Fruit fly (Drosophila melanogaster) whole organism, embryonic: Measurements from ENCODE around the gene CG15922.

Source experiments
- ATbp ChIP-seq: fragments of 200-800 bp; sonication (Bioruptor generic); optimal IDR thresholded peaks from 2 replicates; lab custom pipeline; 2017; ENCODE audit warnings: missing biosample characterization, mild to moderate bottlenecking, missing genetic modification characterization, missing genetic modification reagents
- Ada2b ChIP-seq: fragments of 200-800 bp; sonication (Bioruptor generic); IDR thresholded peaks from 2 replicates; pipeline ENCODE4 v1.3.6; 2022; ENCODE audit warnings: missing biosample characterization, missing genetic modification characterization
- CG10979 ChIP-seq: fragments of 200-800 bp; sonication (Bioruptor generic); optimal IDR thresholded peaks from 2 replicates; lab custom pipeline; 2018; ENCODE audit warnings: missing biosample characterization, mild to moderate bottlenecking, missing genetic modification characterization, moderate library complexity
- CG11504 ChIP-seq: fragments of 200-800 bp; sonication (Bioruptor generic); optimal IDR thresholded peaks from 3 replicates; lab custom pipeline; 2019; ENCODE audit warnings: missing biosample characterization, mild to moderate bottlenecking, missing genetic modification characterization, moderate library complexity
- CG12155 ChIP-seq: fragments of 200-800 bp; sonication (Bioruptor generic); optimal IDR thresholded peaks from 3 replicates; lab custom pipeline; 2016; ENCODE audit warnings: missing biosample characterization, missing genetic modification characterization
- CG1233 ChIP-seq: fragments of 200-800 bp; sonication (Bioruptor generic); optimal IDR thresholded peaks from 4 replicates; lab custom pipeline; 2018; ENCODE audit warnings: missing biosample characterization, mild to moderate bottlenecking, missing genetic modification characterization
- CG12942 ChIP-seq: fragments of 200-800 bp; sonication (Bioruptor generic); optimal IDR thresholded peaks from 3 replicates; lab custom pipeline; 2016; ENCODE audit warnings: missing biosample characterization, missing genetic modification characterization
- CG14050 ChIP-seq: fragments of 200-800 bp; sonication (Bioruptor generic); IDR thresholded peaks from 3 replicates; pipeline ENCODE4 v1.3.6; 2022; ENCODE audit warnings: missing biosample characterization, missing genetic modification characterization
- CG14860 ChIP-seq: fragments of 200-800 bp; sonication (Bioruptor generic); IDR thresholded peaks from 3 replicates; pipeline ENCODE4 v1.3.6; 2022; ENCODE audit warnings: missing biosample characterization, missing genetic modification characterization; ENCODE audit not compliant: partially characterized antibody
- CG15011 ChIP-seq: fragments of 200-800 bp; sonication (Bioruptor generic); optimal IDR thresholded peaks from 3 replicates; lab custom pipeline; 2018; ENCODE audit warnings: missing biosample characterization, mild to moderate bottlenecking, missing genetic modification characterization
- CG15479 ChIP-seq: fragments of 200-800 bp; sonication (Bioruptor generic); optimal IDR thresholded peaks from 3 replicates; lab custom pipeline; 2019; ENCODE audit warnings: missing biosample characterization, mild to moderate bottlenecking, missing genetic modification characterization, moderate library complexity
- CG1602 ChIP-seq: fragments of 200-800 bp; sonication (Bioruptor generic); optimal IDR thresholded peaks from 3 replicates; lab custom pipeline; 2016; ENCODE audit warnings: missing biosample characterization, missing genetic modification characterization
- CG1603 ChIP-seq: fragments of 200-800 bp; sonication (Bioruptor generic); optimal IDR thresholded peaks from 2 replicates; lab custom pipeline; 2019; ENCODE audit warnings: missing biosample characterization, mild to moderate bottlenecking, missing genetic modification characterization, moderate library complexity
- CG17186 ChIP-seq: fragments of 200-800 bp; sonication (Bioruptor generic); optimal IDR thresholded peaks from 3 replicates; lab custom pipeline; 2017; ENCODE audit warnings: missing biosample characterization, missing genetic modification reagents, missing genetic modification characterization
- CG17829 ChIP-seq: fragments of 200-800 bp; optimal IDR thresholded peaks from 2 replicates; lab custom pipeline; 2019; ENCODE audit warnings: missing biosample characterization, mild to moderate bottlenecking, missing genetic modification characterization, moderate library complexity
- CG1792 ChIP-seq: fragments of 200-800 bp; sonication (Bioruptor generic); optimal IDR thresholded peaks from 2 replicates; lab custom pipeline; 2016; ENCODE audit warnings: missing biosample characterization, missing genetic modification characterization
- CG4617 ChIP-seq: fragments of 200-800 bp; sonication (Bioruptor generic); optimal IDR thresholded peaks from 3 replicates; lab custom pipeline; 2016; ENCODE audit warnings: missing biosample characterization, missing genetic modification characterization, borderline replicate concordance
- CG6683 ChIP-seq: fragments of 200-800 bp; sonication (Bioruptor generic); optimal IDR thresholded peaks from 2 replicates; lab custom pipeline; 2017; ENCODE audit warnings: missing biosample characterization, mild to moderate bottlenecking, missing genetic modification characterization, missing genetic modification reagents
- CG7372 ChIP-seq: fragments of 200-800 bp; sonication (Bioruptor generic); IDR thresholded peaks from 2 replicates; pipeline ENCODE4 v1.3.6; 2022; ENCODE audit warnings: missing biosample characterization, missing genetic modification characterization
- CG7987 ChIP-seq: fragments of 200-800 bp; sonication (Bioruptor generic); optimal IDR thresholded peaks from 2 replicates; lab custom pipeline; 2018; ENCODE audit warnings: missing biosample characterization, mild to moderate bottlenecking, missing genetic modification characterization, moderate library complexity
- Eip74EF ChIP-seq, 2 experiments: fragments of 200-800 bp in 1 of 2; fragments of >200 bp in 1 of 2; sonication (Bioruptor generic) in 1 of 2; optimal IDR thresholded peaks; 2 replicates each; lab custom pipeline; 2017 to 2019; ENCODE audit warnings: missing biosample characterization in 2 of 2, missing genetic modification characterization in 2 of 2, mild to moderate bottlenecking in 1 of 2, moderate library complexity in 1 of 2
- Kr ChIP-seq: fragments of 200-800 bp; sonication (Bioruptor generic); optimal IDR thresholded peaks from 2 replicates; lab custom pipeline; 2017; ENCODE audit warnings: missing biosample characterization, mild to moderate bottlenecking, missing genetic modification characterization
- Max ChIP-seq: fragments of 200-800 bp; sonication (Bioruptor generic); optimal IDR thresholded peaks from 2 replicates; lab custom pipeline; 2016; ENCODE audit warnings: missing biosample characterization, mild to moderate bottlenecking, missing genetic modification characterization
- NK7.1 ChIP-seq: fragments of 200-800 bp; sonication (Bioruptor generic); optimal IDR thresholded peaks from 3 replicates; lab custom pipeline; 2016; ENCODE audit warnings: missing biosample characterization, missing genetic modification characterization
- Oaz ChIP-seq: fragments of 200-800 bp; sonication (Bioruptor generic); IDR thresholded peaks from 2 replicates; pipeline ENCODE4 v1.3.6; 2022; ENCODE audit warnings: missing biosample characterization, missing genetic modification characterization
- Optix ChIP-seq: fragments of 200-800 bp; sonication (Bioruptor generic); IDR thresholded peaks from 3 replicates; pipeline ENCODE4 v1.3.6; 2022; ENCODE audit warnings: missing biosample characterization, missing genetic modification characterization
- Taf1 ChIP-seq: fragments of 200-800 bp; sonication (Bioruptor generic); IDR thresholded peaks from 2 replicates; pipeline ENCODE4 v1.3.6; 2022; ENCODE audit warnings: missing biosample characterization, missing genetic modification characterization
- ase ChIP-seq: fragments of 200-800 bp; sonication (Bioruptor generic); IDR thresholded peaks from 3 replicates; pipeline ENCODE4 v1.3.6; 2022; ENCODE audit warnings: missing biosample characterization, missing genetic modification characterization
- caup ChIP-seq: fragments of 200-800 bp; sonication (Bioruptor generic); optimal IDR thresholded peaks from 3 replicates; lab custom pipeline; 2017; ENCODE audit warnings: missing biosample characterization, mild to moderate bottlenecking, missing genetic modification characterization, moderate library complexity; ENCODE audit not compliant: severe bottlenecking
- danr ChIP-seq: fragments of 200-800 bp; sonication (Bioruptor generic); IDR thresholded peaks from 2 replicates; pipeline ENCODE4 v1.3.6; 2022; ENCODE audit warnings: missing biosample characterization, missing genetic modification characterization
- emc ChIP-seq: fragments of 200-800 bp; sonication (Bioruptor generic); optimal IDR thresholded peaks from 2 replicates; lab custom pipeline; 2016; ENCODE audit warnings: missing biosample characterization, missing genetic modification characterization
- gcm ChIP-seq: fragments of 200-800 bp; sonication (Bioruptor generic); optimal IDR thresholded peaks from 2 replicates; lab custom pipeline; 2019; ENCODE audit warnings: missing biosample characterization, mild to moderate bottlenecking, missing genetic modification characterization, moderate library complexity
- gem ChIP-seq: fragments of 200-800 bp; sonication (Bioruptor generic); optimal IDR thresholded peaks from 2 replicates; lab custom pipeline; 2019; ENCODE audit warnings: missing biosample characterization, mild to moderate bottlenecking, missing genetic modification characterization, moderate library complexity
- grn ChIP-seq: fragments of 200-800 bp; sonication (Bioruptor generic); optimal IDR thresholded peaks from 3 replicates; lab custom pipeline; 2017; ENCODE audit warnings: missing biosample characterization, missing genetic modification characterization
- gro ChIP-seq: fragments of 200-800 bp; sonication (Bioruptor generic); optimal IDR thresholded peaks from 2 replicates; lab custom pipeline; 2016; ENCODE audit warnings: missing biosample characterization, missing genetic modification characterization
- ken ChIP-seq: fragments of 200-800 bp; sonication (Bioruptor generic); IDR thresholded peaks from 3 replicates; pipeline ENCODE4 v1.3.6; 2022; ENCODE audit warnings: missing biosample characterization, missing genetic modification characterization
- lilli ChIP-seq: fragments of 200-800 bp; sonication (Bioruptor generic); optimal IDR thresholded peaks from 3 replicates; lab custom pipeline; 2016; ENCODE audit warnings: missing biosample characterization, missing genetic modification characterization
- maf-S ChIP-seq: fragments of 200-800 bp; sonication (Bioruptor generic); optimal IDR thresholded peaks from 2 replicates; lab custom pipeline; 2016; ENCODE audit warnings: missing biosample characterization, missing genetic modification characterization
- nmo ChIP-seq: fragments of 200-800 bp; sonication (Bioruptor generic); optimal IDR thresholded peaks from 2 replicates; lab custom pipeline; 2018; ENCODE audit warnings: missing biosample characterization, mild to moderate bottlenecking, missing genetic modification characterization, moderate library complexity
- org-1 ChIP-seq: fragments of 200-800 bp; sonication (Bioruptor generic); optimal IDR thresholded peaks from 2 replicates; lab custom pipeline; 2017; ENCODE audit warnings: missing biosample characterization, missing genetic modification characterization
- pfk ChIP-seq: fragments of 200-800 bp; sonication (Bioruptor generic); optimal IDR thresholded peaks from 2 replicates; lab custom pipeline; 2018; ENCODE audit warnings: missing biosample characterization, mild to moderate bottlenecking, missing genetic modification characterization, moderate library complexity
- sens-2 ChIP-seq: fragments of 200-800 bp; sonication (Bioruptor generic); IDR thresholded peaks from 2 replicates; pipeline ENCODE4 v1.3.6; 2022; ENCODE audit warnings: missing biosample characterization, missing genetic modification characterization
- slou ChIP-seq: fragments of 200-800 bp; sonication (Bioruptor generic); optimal IDR thresholded peaks from 3 replicates; lab custom pipeline; 2016; ENCODE audit warnings: missing biosample characterization, missing genetic modification characterization
- trh ChIP-seq: fragments of 200-800 bp; sonication (Bioruptor generic); optimal IDR thresholded peaks from 2 replicates; lab custom pipeline; 2016; ENCODE audit warnings: missing biosample characterization, missing genetic modification characterization
- unc-4 ChIP-seq: fragments of 200-800 bp; sonication (Bioruptor generic); IDR thresholded peaks from 2 replicates; pipeline ENCODE4 v1.3.6; 2022; ENCODE audit warnings: missing biosample characterization, missing genetic modification characterization; ENCODE audit not compliant: partially characterized antibody
- yki ChIP-seq: fragments of >200 bp; optimal IDR thresholded peaks from 3 replicates; lab custom pipeline; 2018
- zen2 ChIP-seq: fragments of 200-800 bp; sonication (Bioruptor generic); IDR thresholded peaks from 3 replicates; pipeline ENCODE4 v1.3.6; 2022; ENCODE audit warnings: missing biosample characterization, missing genetic modification characterization; ENCODE audit not compliant: partially characterized antibody
- zfh1 ChIP-seq: fragments of 200-800 bp; sonication (Bioruptor generic); IDR thresholded peaks from 3 replicates; pipeline ENCODE4 v1.3.6; 2022; ENCODE audit warnings: missing biosample characterization, missing genetic modification characterization

Gene CG15922

DNA sequence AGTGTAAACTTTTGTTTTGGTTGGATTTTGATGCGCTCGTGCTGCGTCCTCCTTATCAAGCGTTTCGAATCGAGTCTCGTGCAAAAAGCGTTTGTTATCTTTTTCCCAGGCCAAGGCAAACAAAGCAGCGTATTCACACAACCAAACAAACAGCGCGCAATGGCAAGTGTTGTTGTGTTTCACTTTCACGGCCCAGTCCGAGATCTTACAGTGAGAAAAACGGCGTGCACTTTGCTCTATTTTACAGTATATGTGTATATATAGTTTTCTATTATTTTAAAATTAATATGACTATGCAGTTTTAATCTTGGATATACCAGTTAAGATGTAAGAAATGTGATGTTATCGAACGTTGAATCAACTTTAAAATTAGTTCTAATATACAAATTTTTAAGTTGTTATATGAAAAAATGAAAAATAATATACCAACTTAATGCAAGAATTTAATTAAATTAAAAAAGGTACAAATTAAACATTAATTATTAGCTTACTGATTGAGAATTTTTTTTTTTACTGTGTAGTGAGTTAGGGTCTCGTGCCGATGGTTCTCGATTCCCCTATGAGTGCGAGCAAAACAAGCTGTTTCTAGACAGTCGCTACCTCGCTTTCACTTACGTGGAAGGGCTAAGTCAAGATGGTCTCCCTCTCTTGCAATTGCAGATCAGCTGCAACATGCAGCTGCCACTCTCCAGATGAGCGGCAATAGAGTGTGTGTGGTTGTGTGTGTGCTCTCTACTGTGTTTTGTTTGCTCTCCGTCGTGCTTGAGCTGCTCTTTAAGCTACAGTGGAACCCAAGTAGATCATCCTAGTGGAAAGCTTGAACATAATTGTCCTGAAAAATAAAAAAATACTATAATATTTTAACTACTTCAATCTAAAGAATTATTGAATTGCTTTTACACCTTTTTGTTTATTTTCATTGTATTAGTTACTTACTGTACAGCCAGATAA is 34.4 kb upstream of the CG15922 start (continued):
- TF ChIP-seq CG15011: peak; percentile 72
- peak; percentile 75 for TF ChIP-seq caup (GFP tag; lab: Kevin White, UChicago)
- TF ChIP-seq CG7987 (GFP tag; lab: Kevin White, UChicago): peak; percentile 34
- peak; percentile 86 for TF ChIP-seq CG1233 (GFP tag; lab: Kevin White, UChicago)
- peak; percentile 55 for TF ChIP-seq CG14050 (GFP tag; lab: Robert Waterston, UW)
- peak; percentile 87 for TF ChIP-seq CG15479 (GFP tag; lab: Kevin White, UChicago)
- peak; percentile 62 for TF ChIP-seq CG12942 (GFP tag; lab: Kevin White, UChicago)
- peak; percentile 40 for TF ChIP-seq lilli (GFP tag; lab: Kevin White, UChicago)
- peak; percentile 42; the same call in 1 of the 2 replicates for TF ChIP-seq Oaz (GFP tag; lab: Robert Waterston, UW)
- no peak for TF ChIP-seq grn (GFP tag; lab: Kevin White, UChicago)
- TF ChIP-seq emc: no peak
- TF ChIP-seq ase (GFP tag; lab: Robert Waterston, UW): peak; percentile 58; the same call in 2 of the 3 replicates
- peak; percentile 86 for TF ChIP-seq CG1602 (GFP tag; lab: Kevin White, UChicago)
- TF ChIP-seq gem (tag; lab: Kevin White, UChicago): peak; percentile 98
- peak in 1 of 2 experiments; percentile 94 for TF ChIP-seq Eip74EF (GFP tag; optimal IDR thresholded peaks at IDR 0.05; lab: Kevin White, UChicago)
- TF ChIP-seq sens-2 (GFP tag; lab: Robert Waterston, UW): 0 out of 2 replicates have a peak, but pooled peaks have one; percentile 5
- peak; percentile 63 for TF ChIP-seq CG7372 (GFP tag; lab: Robert Waterston, UW)
- TF ChIP-seq pfk (GFP tag; lab: Kevin White, UChicago): peak; percentile 13
- peak; percentile 67 for TF ChIP-seq slou (GFP tag; lab: Kevin White, UChicago)
- TF ChIP-seq CG14860 (GFP tag; lab: Robert Waterston, UW): no peak
- peak; percentile 93 for TF ChIP-seq Kr (GFP tag; lab: Kevin White, UChicago)
- peak; percentile 76 for TF ChIP-seq ken (GFP tag; lab: Robert Waterston, UW)
- peak; percentile 20 for TF ChIP-seq yki (lab: Kevin White, UChicago)
- peak; percentile 98 for TF ChIP-seq nmo (GFP tag; lab: Kevin White, UChicago)
- TF ChIP-seq Ada2b (GFP tag; lab: Robert Waterston, UW): peak; percentile 67
- TF ChIP-seq CG1603 (tag; lab: Kevin White, UChicago): peak; percentile 54
- no peak for TF ChIP-seq unc-4 (GFP tag; lab: Robert Waterston, UW)
- peak; percentile 68 for TF ChIP-seq danr (GFP tag; lab: Robert Waterston, UW)
- peak; percentile 52; the same call in 1 of the 3 replicates for TF ChIP-seq Optix (GFP tag; lab: Robert Waterston, UW)
- TF ChIP-seq ATbp (GFP tag; lab: Kevin White, UChicago): peak; percentile 91
- TF ChIP-seq CG12155 (GFP tag; lab: Kevin White, UChicago): peak; percentile 77
- peak; percentile 43 for TF ChIP-seq CG4617
- TF ChIP-seq zen2 (GFP tag; lab: Robert Waterston, UW): no peak
- peak; percentile 80 for TF ChIP-seq CG6683 (GFP tag; lab: Kevin White, UChicago)
- peak; percentile 86 for TF ChIP-seq org-1 (GFP tag; lab: Kevin White, UChicago)
- peak; percentile 96 for TF ChIP-seq gcm (GFP tag; lab: Kevin White, UChicago)
- peak; percentile 97 for TF ChIP-seq CG17829 (tag; lab: Kevin White, UChicago)
- TF ChIP-seq gro: no peak
- TF ChIP-seq trh: peak; percentile 70
- no peak for TF ChIP-seq maf-S
- TF ChIP-seq NK7.1 (GFP tag; lab: Kevin White, UChicago): no peak
- TF ChIP-seq zfh1: peak; percentile 80
- no peak for TF ChIP-seq Taf1 (GFP tag; lab: Robert Waterston, UW)
- peak; percentile 6 for TF ChIP-seq CG1792 (GFP tag; lab: Kevin White, UChicago)
- TF ChIP-seq CG10979 (tag; lab: Kevin White, UChicago): peak; percentile 98
- TF ChIP-seq CG11504 (tag; lab: Kevin White, UChicago): peak; percentile 95
- TF ChIP-seq CG17186: peak; percentile 17
- peak; percentile 79 for TF ChIP-seq Max
